In the genomic region with DNA sequence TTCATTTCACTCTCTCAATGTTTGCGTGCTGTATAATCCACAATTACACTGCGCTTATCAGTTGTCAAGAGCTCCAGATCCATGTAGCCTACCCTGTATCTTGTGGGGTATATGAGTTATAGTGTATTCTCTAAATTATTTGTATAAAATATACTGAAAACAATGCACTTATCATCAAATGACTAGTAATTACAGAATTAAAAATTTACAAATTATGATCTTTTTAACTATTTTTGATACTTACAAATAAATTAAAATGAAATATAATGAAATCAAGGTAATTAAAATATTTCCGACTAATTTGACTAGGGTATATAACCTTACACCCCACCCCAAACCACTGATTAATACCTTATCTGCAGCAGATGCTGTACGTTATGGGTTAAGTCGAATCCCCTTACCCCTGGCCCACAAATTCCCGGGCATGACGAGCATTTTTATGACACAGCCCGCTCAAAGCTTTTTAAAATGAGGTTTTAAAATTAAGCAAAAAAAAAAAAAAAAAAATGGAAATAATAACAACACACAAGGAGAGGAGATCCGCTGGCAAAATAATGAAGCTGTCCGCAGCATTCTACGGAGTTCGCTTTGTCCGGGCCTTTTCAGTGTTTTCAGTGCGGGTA, we compare ENCODE assay signal across 1 fruit fly cellular context.
TF ChIP-seq lines count a peak whose summit lies in the region.

No protein-coding gene starts in this region.

TF ChIP-seq in whole organism, embryonic, 481 proteins besides CTCF, POLR2A, EP300 and RAD21 (continued from another document and continues in another):
- no peak for TF ChIP-seq Opbp (GFP tag; IDR thresholded peaks at IDR 0.05; lab: Robert Waterston, UW; ENCODE audit: partially characterized antibody)
- peak; percentile 24 for TF ChIP-seq CG14710 (tag; optimal IDR thresholded peaks at IDR 0.05; lab: Kevin White, UChicago)
- no peak for TF ChIP-seq slou (GFP tag; optimal IDR thresholded peaks at IDR 0.05; lab: Kevin White, UChicago)
- TF ChIP-seq ftz-f1 (GFP tag; optimal IDR thresholded peaks at IDR 0.05; lab: Kevin White, UChicago): no peak
- TF ChIP-seq pzg (GFP tag; optimal IDR thresholded peaks at IDR 0.05; lab: Kevin White, UChicago): no peak
- TF ChIP-seq crc (GFP tag; optimal IDR thresholded peaks at IDR 0.05; lab: Kevin White, UChicago): no peak
- no peak for TF ChIP-seq Kr (GFP tag; optimal IDR thresholded peaks at IDR 0.05; lab: Kevin White, UChicago)
- no peak for TF ChIP-seq CG7271 (tag; optimal IDR thresholded peaks at IDR 0.05; lab: Kevin White, UChicago)
- TF ChIP-seq CG18599 (GFP tag; optimal IDR thresholded peaks at IDR 0.05; lab: Kevin White, UChicago): peak; percentile 46
- peak; percentile 92 for TF ChIP-seq D19B (GFP tag; optimal IDR thresholded peaks at IDR 0.05; lab: Kevin White, UChicago)
- no peak for TF ChIP-seq nau (GFP tag; optimal IDR thresholded peaks at IDR 0.05; lab: Kevin White, UChicago)
- TF ChIP-seq amos (GFP tag; IDR thresholded peaks at IDR 0.05; lab: Robert Waterston, UW; ENCODE audit: partially characterized antibody): no peak
- TF ChIP-seq CG8359 (GFP tag; optimal IDR thresholded peaks at IDR 0.05; lab: Kevin White, UChicago; ENCODE audit: borderline replicate concordance): no peak
- no peak for TF ChIP-seq repo (GFP tag; optimal IDR thresholded peaks at IDR 0.05; lab: Kevin White, UChicago)
- no peak for TF ChIP-seq pho (GFP tag; optimal IDR thresholded peaks at IDR 0.05; lab: Kevin White, UChicago)
- TF ChIP-seq Side (GFP tag; optimal IDR thresholded peaks at IDR 0.05; lab: Kevin White, UChicago): no peak
- no peak for TF ChIP-seq CG10543 (GFP tag; optimal IDR thresholded peaks at IDR 0.05; lab: Kevin White, UChicago)
- no peak for TF ChIP-seq unc-4 (GFP tag; IDR thresholded peaks at IDR 0.05; lab: Robert Waterston, UW; ENCODE audit: partially characterized antibody)
- TF ChIP-seq CG13296 (GFP tag; optimal IDR thresholded peaks at IDR 0.05; lab: Kevin White, UChicago): no peak
- no peak for TF ChIP-seq stwl (tag; optimal IDR thresholded peaks at IDR 0.05; lab: Kevin White, UChicago)
- TF ChIP-seq CG12299 (tag; optimal IDR thresholded peaks at IDR 0.05; lab: Kevin White, UChicago): no peak
- TF ChIP-seq Adf1 (GFP tag; IDR thresholded peaks at IDR 0.05; lab: Robert Waterston, UW): no peak
- no peak for TF ChIP-seq bcd (GFP tag; optimal IDR thresholded peaks at IDR 0.05; lab: Kevin White, UChicago)
- no peak for TF ChIP-seq toy (GFP tag; IDR thresholded peaks at IDR 0.05; lab: Robert Waterston, UW)
- no peak for TF ChIP-seq CG14014 (GFP tag; IDR thresholded peaks at IDR 0.05; lab: Robert Waterston, UW)
- TF ChIP-seq HmgZ (tag; optimal IDR thresholded peaks at IDR 0.05; lab: Kevin White, UChicago): no peak
- TF ChIP-seq CG6254 (GFP tag; optimal IDR thresholded peaks at IDR 0.05; lab: Kevin White, UChicago): no peak
- peak; percentile 2 for TF ChIP-seq Oli (tag; optimal IDR thresholded peaks at IDR 0.05; lab: Kevin White, UChicago)
- no peak for TF ChIP-seq klu (GFP tag; IDR thresholded peaks at IDR 0.05; lab: Robert Waterston, UW)
- TF ChIP-seq CG6765 (GFP tag; optimal IDR thresholded peaks at IDR 0.05; lab: Kevin White, UChicago): no peak
- no peak for TF ChIP-seq Poxn (GFP tag; IDR thresholded peaks at IDR 0.05; lab: Robert Waterston, UW)
- TF ChIP-seq disco-r (GFP tag; optimal IDR thresholded peaks at IDR 0.05; lab: Kevin White, UChicago): no peak
- TF ChIP-seq CG4360 (GFP tag; IDR thresholded peaks at IDR 0.05; lab: Robert Waterston, UW): no peak
- no peak for TF ChIP-seq Neu2 (GFP tag; optimal IDR thresholded peaks at IDR 0.05; lab: Kevin White, UChicago; ENCODE audit: borderline replicate concordance)
- no peak for TF ChIP-seq gcm2 (GFP tag; optimal IDR thresholded peaks at IDR 0.05; lab: Kevin White, UChicago)
- TF ChIP-seq CG1792 (GFP tag; optimal IDR thresholded peaks at IDR 0.05; lab: Kevin White, UChicago): no peak
- no peak for TF ChIP-seq CG30431 (GFP tag; optimal IDR thresholded peaks at IDR 0.05; lab: Kevin White, UChicago)
- no peak for TF ChIP-seq da (GFP tag; optimal IDR thresholded peaks at IDR 0.05; lab: Kevin White, UChicago)
- no peak for TF ChIP-seq CG11696 (GFP tag; IDR thresholded peaks at IDR 0.05; lab: Robert Waterston, UW)
- TF ChIP-seq sob (GFP tag; IDR thresholded peaks at IDR 0.05; lab: Robert Waterston, UW): no peak
- TF ChIP-seq sim (GFP tag; IDR thresholded peaks at IDR 0.05; lab: Robert Waterston, UW): no peak
- no peak for TF ChIP-seq CG10274 (GFP tag; optimal IDR thresholded peaks at IDR 0.05; lab: Kevin White, UChicago)
- no peak for TF ChIP-seq H2.0 (GFP tag; IDR thresholded peaks at IDR 0.05; lab: Robert Waterston, UW)
- TF ChIP-seq B-H1 (GFP tag; IDR thresholded peaks at IDR 0.05; lab: Robert Waterston, UW): no peak
- no peak for TF ChIP-seq CG14050 (GFP tag; IDR thresholded peaks at IDR 0.05; lab: Robert Waterston, UW)
- TF ChIP-seq insv (GFP tag; optimal IDR thresholded peaks at IDR 0.05; lab: Kevin White, UChicago): no peak
- TF ChIP-seq Ravus (GFP tag; IDR thresholded peaks at IDR 0.05; lab: Robert Waterston, UW): no peak
- no peak for TF ChIP-seq Abd-B (GFP tag; optimal IDR thresholded peaks at IDR 0.05; lab: Kevin White, UChicago)
- TF ChIP-seq CG10209 (GFP tag; optimal IDR thresholded peaks at IDR 0.05; lab: Kevin White, UChicago): no peak
- TF ChIP-seq CoRest (tag; optimal IDR thresholded peaks at IDR 0.05; lab: Kevin White, UChicago): peak; percentile 45
- no peak for TF ChIP-seq chm (GFP tag; IDR thresholded peaks at IDR 0.05; lab: Robert Waterston, UW)
- no peak for TF ChIP-seq tx (GFP tag; optimal IDR thresholded peaks at IDR 0.05; lab: Kevin White, UChicago)
- no peak for TF ChIP-seq her (GFP tag; optimal IDR thresholded peaks at IDR 0.05; lab: Kevin White, UChicago)
- no peak for TF ChIP-seq CG17912 (GFP tag; optimal IDR thresholded peaks at IDR 0.05; lab: Kevin White, UChicago)
- no peak for TF ChIP-seq CG9876 (GFP tag; optimal IDR thresholded peaks at IDR 0.05; lab: Kevin White, UChicago)
- no peak for TF ChIP-seq Spps (tag; optimal IDR thresholded peaks at IDR 0.05; lab: Kevin White, UChicago)
- TF ChIP-seq Sox102F (GFP tag; optimal IDR thresholded peaks at IDR 0.05; lab: Kevin White, UChicago): peak; percentile 31
- TF ChIP-seq grau (tag; optimal IDR thresholded peaks at IDR 0.05; lab: Kevin White, UChicago): peak; percentile 51
- no peak for TF ChIP-seq Atf3 (GFP tag; optimal IDR thresholded peaks at IDR 0.05; lab: Kevin White, UChicago)
- no peak for TF ChIP-seq CG12155 (GFP tag; optimal IDR thresholded peaks at IDR 0.05; lab: Kevin White, UChicago)
- TF ChIP-seq tna (GFP tag; IDR thresholded peaks at IDR 0.05; lab: Robert Waterston, UW; ENCODE audit: partially characterized antibody): no peak
- no peak for TF ChIP-seq HLH3B (GFP tag; IDR thresholded peaks at IDR 0.05; lab: Robert Waterston, UW)
- TF ChIP-seq psq (GFP tag; optimal IDR thresholded peaks at IDR 0.05; lab: Kevin White, UChicago): no peak
- TF ChIP-seq CG1233 (GFP tag; optimal IDR thresholded peaks at IDR 0.05; lab: Kevin White, UChicago): no peak
- TF ChIP-seq pita (GFP tag; optimal IDR thresholded peaks at IDR 0.05; lab: Kevin White, UChicago): no peak
- no peak for TF ChIP-seq Usf (GFP tag; optimal IDR thresholded peaks at IDR 0.05; lab: Kevin White, UChicago)
- TF ChIP-seq CG11247 (GFP tag; IDR thresholded peaks at IDR 0.05; lab: Robert Waterston, UW): no peak
- no peak for TF ChIP-seq Gug (GFP tag; IDR thresholded peaks at IDR 0.05; lab: Robert Waterston, UW)
- TF ChIP-seq CG6654 (GFP tag; optimal IDR thresholded peaks at IDR 0.05; lab: Kevin White, UChicago): no peak
- TF ChIP-seq HLH4C (GFP tag; IDR thresholded peaks at IDR 0.05; lab: Robert Waterston, UW; ENCODE audit: partially characterized antibody): no peak
- TF ChIP-seq CG13894 (tag; optimal IDR thresholded peaks at IDR 0.05; lab: Kevin White, UChicago): no peak
- TF ChIP-seq CG8944 (GFP tag; optimal IDR thresholded peaks at IDR 0.05; lab: Kevin White, UChicago): no peak
- TF ChIP-seq dmrt99B (tag; optimal IDR thresholded peaks at IDR 0.05; lab: Kevin White, UChicago): peak; percentile 61
- no peak for TF ChIP-seq luna (GFP tag; optimal IDR thresholded peaks at IDR 0.05; lab: Kevin White, UChicago)
- TF ChIP-seq CG18764 (GFP tag; optimal IDR thresholded peaks at IDR 0.05; lab: Kevin White, UChicago): no peak
- no peak for TF ChIP-seq CG8089 (GFP tag; optimal IDR thresholded peaks at IDR 0.05; lab: Kevin White, UChicago)
- no peak for TF ChIP-seq CG15073 (GFP tag; optimal IDR thresholded peaks at IDR 0.05; lab: Kevin White, UChicago)
- TF ChIP-seq CG6689 (GFP tag; IDR thresholded peaks at IDR 0.05; lab: Robert Waterston, UW): peak; percentile 44; the same call in 1 of the 2 replicates
- no peak for TF ChIP-seq knrl (GFP tag; IDR thresholded peaks at IDR 0.05; lab: Robert Waterston, UW; ENCODE audit: partially characterized antibody)
- TF ChIP-seq inv (GFP tag; IDR thresholded peaks at IDR 0.05; lab: Robert Waterston, UW; ENCODE audit: partially characterized antibody): no peak
- TF ChIP-seq dmrt11E (tag; optimal IDR thresholded peaks at IDR 0.05; lab: Kevin White, UChicago): peak; percentile 8
- TF ChIP-seq HHEX (GFP tag; optimal IDR thresholded peaks at IDR 0.05; lab: Kevin White, UChicago): no peak
- no peak for TF ChIP-seq h (optimal IDR thresholded peaks at IDR 0.05; lab: Kevin White, UChicago)
- TF ChIP-seq D19A (tag; optimal IDR thresholded peaks at IDR 0.05; lab: Kevin White, UChicago): peak; percentile 58
- no peak for TF ChIP-seq Nf-YC (tag; optimal IDR thresholded peaks at IDR 0.05; lab: Kevin White, UChicago)
- TF ChIP-seq bbx (GFP tag; IDR thresholded peaks at IDR 0.05; lab: Robert Waterston, UW; ENCODE audit: partially characterized antibody): no peak
- TF ChIP-seq CG4730 (GFP tag; IDR thresholded peaks at IDR 0.05; lab: Robert Waterston, UW): no peak
- TF ChIP-seq en (GFP tag; optimal IDR thresholded peaks at IDR 0.05; lab: Kevin White, UChicago): no peak
- no peak for TF ChIP-seq Vsx1 (GFP tag; optimal IDR thresholded peaks at IDR 0.05; lab: Kevin White, UChicago)
- TF ChIP-seq CG43689 (GFP tag; IDR thresholded peaks at IDR 0.05; lab: Robert Waterston, UW): no peak
- TF ChIP-seq seq (GFP tag; IDR thresholded peaks at IDR 0.05; lab: Robert Waterston, UW): no peak
- peak; percentile 50 for TF ChIP-seq phol (tag; optimal IDR thresholded peaks at IDR 0.05; lab: Kevin White, UChicago)
- no peak for TF ChIP-seq gce (GFP tag; IDR thresholded peaks at IDR 0.05; lab: Robert Waterston, UW)
- TF ChIP-seq chif (GFP tag; optimal IDR thresholded peaks at IDR 0.05; lab: Kevin White, UChicago): no peak
- TF ChIP-seq crp (GFP tag; optimal IDR thresholded peaks at IDR 0.05; lab: Kevin White, UChicago): no peak
- peak; percentile 9 for TF ChIP-seq CG3407 (GFP tag; optimal IDR thresholded peaks at IDR 0.05; lab: Kevin White, UChicago)
- peak; percentile 13 for TF ChIP-seq unpg (GFP tag; optimal IDR thresholded peaks at IDR 0.05; lab: Kevin White, UChicago)
- no peak for TF ChIP-seq CG16813 (GFP tag; IDR thresholded peaks at IDR 0.05; lab: Robert Waterston, UW; ENCODE audit: partially characterized antibody)
- no peak for TF ChIP-seq corto (GFP tag; optimal IDR thresholded peaks at IDR 0.05; lab: Kevin White, UChicago)
- no peak for TF ChIP-seq Pdp1 (GFP tag; optimal IDR thresholded peaks at IDR 0.05; lab: Kevin White, UChicago)
- TF ChIP-seq CG4424 (GFP tag; optimal IDR thresholded peaks at IDR 0.05; lab: Kevin White, UChicago): peak; percentile 31
- TF ChIP-seq Nf-YB (GFP tag; optimal IDR thresholded peaks at IDR 0.05; lab: Kevin White, UChicago): no peak
- TF ChIP-seq Asciz (GFP tag; optimal IDR thresholded peaks at IDR 0.05; lab: Kevin White, UChicago): no peak
- no peak for TF ChIP-seq CHES-1-like (GFP tag; optimal IDR thresholded peaks at IDR 0.05; lab: Kevin White, UChicago)
- no peak for TF ChIP-seq Mad (GFP tag; optimal IDR thresholded peaks at IDR 0.05; lab: Kevin White, UChicago)
- TF ChIP-seq gfzf (GFP tag; optimal IDR thresholded peaks at IDR 0.05; lab: Kevin White, UChicago): no peak
- TF ChIP-seq NfI (GFP tag; optimal IDR thresholded peaks at IDR 0.05; lab: Kevin White, UChicago): no peak
- TF ChIP-seq Nf-YA (GFP tag; IDR thresholded peaks at IDR 0.05; lab: Robert Waterston, UW): no peak
- TF ChIP-seq hth (optimal IDR thresholded peaks at IDR 0.05; lab: Kevin White, UChicago): no peak
- peak; percentile 18 for TF ChIP-seq mirr (GFP tag; optimal IDR thresholded peaks at IDR 0.05; lab: Kevin White, UChicago)
- TF ChIP-seq Dfd (GFP tag; optimal IDR thresholded peaks at IDR 0.05; lab: Kevin White, UChicago): no peak
- TF ChIP-seq jumu (GFP tag; optimal IDR thresholded peaks at IDR 0.05; lab: Kevin White, UChicago): no peak
- no peak for TF ChIP-seq croc (GFP tag; conservative IDR thresholded peaks at IDR 0.05; lab: Robert Waterston, UW)
- no peak for TF ChIP-seq sens-2 (GFP tag; IDR thresholded peaks at IDR 0.05; lab: Robert Waterston, UW)
- no peak for TF ChIP-seq ro (GFP tag; IDR thresholded peaks at IDR 0.05; lab: Robert Waterston, UW)
- no peak for TF ChIP-seq twi (tag; optimal IDR thresholded peaks at IDR 0.05; lab: Kevin White, UChicago)
- no peak for TF ChIP-seq gcm (GFP tag; optimal IDR thresholded peaks at IDR 0.05; lab: Kevin White, UChicago)
- no peak for TF ChIP-seq scrt (GFP tag; optimal IDR thresholded peaks at IDR 0.05; lab: Kevin White, UChicago)
- TF ChIP-seq CG1024 (GFP tag; IDR thresholded peaks at IDR 0.05; lab: Robert Waterston, UW): no peak
- TF ChIP-seq CG6683 (GFP tag; optimal IDR thresholded peaks at IDR 0.05; lab: Kevin White, UChicago): no peak
- no peak for TF ChIP-seq pnt (GFP tag; optimal IDR thresholded peaks at IDR 0.05; lab: Kevin White, UChicago)
- TF ChIP-seq trh (GFP tag; optimal IDR thresholded peaks at IDR 0.05; lab: Kevin White, UChicago): no peak
- no peak for TF ChIP-seq ems (GFP tag; optimal IDR thresholded peaks at IDR 0.05; lab: Kevin White, UChicago)
- no peak for TF ChIP-seq CG2116 (GFP tag; optimal IDR thresholded peaks at IDR 0.05; lab: Kevin White, UChicago)
- no peak for TF ChIP-seq CG4404 (GFP tag; IDR thresholded peaks at IDR 0.05; lab: Robert Waterston, UW)
- TF ChIP-seq Six4 (GFP tag; optimal IDR thresholded peaks at IDR 0.05; lab: Kevin White, UChicago): no peak
- TF ChIP-seq CG10147 (GFP tag; optimal IDR thresholded peaks at IDR 0.05; lab: Kevin White, UChicago): no peak
- no peak for TF ChIP-seq CG12769 (tag; optimal IDR thresholded peaks at IDR 0.05; lab: Kevin White, UChicago)
- TF ChIP-seq shn (GFP tag; optimal IDR thresholded peaks at IDR 0.05; lab: Kevin White, UChicago): no peak
- no peak for TF ChIP-seq abd-A (tag; optimal IDR thresholded peaks at IDR 0.05; lab: Kevin White, UChicago)
- TF ChIP-seq wdn (GFP tag; IDR thresholded peaks at IDR 0.05; lab: Robert Waterston, UW): no peak
- no peak for TF ChIP-seq kni (GFP tag; optimal IDR thresholded peaks at IDR 0.05; lab: Kevin White, UChicago)
